Fruit fly (Drosophila melanogaster) Kc167 (cell line): Measurements from ENCODE around the gene RpS5a.

Experiments
- Sin3A ChIP-seq: fragments of >200 bp; optimal IDR thresholded peaks from 2 replicates; lab custom pipeline; 2018; ENCODE audit warnings: missing external identifiers
- h ChIP-seq: fragments of >200 bp; optimal IDR thresholded peaks from 3 replicates; lab custom pipeline; 2018; ENCODE audit warnings: missing external identifiers
- insv ChIP-seq: fragments of >200 bp; optimal IDR thresholded peaks from 3 replicates; lab custom pipeline; 2018; ENCODE audit warnings: missing external identifiers

DNA sequence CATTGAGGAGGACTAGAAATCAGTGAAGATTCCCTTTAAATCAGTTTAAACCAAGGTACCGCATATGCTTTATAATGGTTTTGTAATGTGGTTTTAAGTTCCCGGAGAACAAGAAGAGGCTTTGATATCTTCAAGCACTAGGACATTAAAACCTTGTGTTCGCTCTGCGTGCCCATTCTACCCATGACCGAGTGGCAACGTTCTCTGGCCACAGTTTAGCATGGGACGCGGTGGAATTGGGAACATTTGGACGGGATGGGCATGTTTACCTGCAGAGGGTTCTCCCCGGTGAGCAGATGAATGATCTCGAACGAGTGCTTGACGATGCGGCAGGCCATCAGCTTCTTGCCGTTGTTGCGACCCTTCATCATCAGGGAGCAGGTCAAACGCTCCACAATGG, 1.5 kb downstream of the RpS5a start:
- TF ChIP-seq h (no peak), Sin3A (no peak), insv (lab: Kevin White, UChicago) (no peak)
